Fruit fly (Drosophila melanogaster) whole organism, embryonic: ENCODE results near the gene CG13842.
A peak's percentile ranks its signal among the peaks of the same experiment; 100 is the strongest.

ENCODE experiments used
- Abd-B ChIP-seq: fragments of 200-800 bp; sonication (Bioruptor generic); optimal IDR thresholded peaks from 2 replicates; lab custom pipeline; 2018; ENCODE audit warnings: missing biosample characterization, mild to moderate bottlenecking, missing genetic modification characterization, moderate library complexity
- Ada2b ChIP-seq: fragments of 200-800 bp; sonication (Bioruptor generic); IDR thresholded peaks from 2 replicates; pipeline ENCODE4 v1.3.6; 2022; ENCODE audit warnings: missing biosample characterization, missing genetic modification characterization
- Adf1 ChIP-seq: fragments of 200-800 bp; sonication (Bioruptor generic); IDR thresholded peaks from 2 replicates; pipeline ENCODE4 v1.3.6; 2022; ENCODE audit warnings: missing biosample characterization, missing genetic modification characterization
- CG10565 ChIP-seq: fragments of 200-800 bp; sonication (Bioruptor generic); optimal IDR thresholded peaks from 3 replicates; lab custom pipeline; 2016; ENCODE audit warnings: missing biosample characterization, mild to moderate bottlenecking, missing genetic modification characterization
- CG14014 ChIP-seq: fragments of 200-800 bp; sonication (Bioruptor generic); IDR thresholded peaks from 2 replicates; pipeline ENCODE4 v1.3.6; 2022; ENCODE audit warnings: missing biosample characterization, missing genetic modification characterization
- CG14050 ChIP-seq: fragments of 200-800 bp; sonication (Bioruptor generic); IDR thresholded peaks from 3 replicates; pipeline ENCODE4 v1.3.6; 2022; ENCODE audit warnings: missing biosample characterization, missing genetic modification characterization
- CG1529 ChIP-seq: fragments of 200-800 bp; sonication (Bioruptor generic); optimal IDR thresholded peaks from 3 replicates; lab custom pipeline; 2018; ENCODE audit warnings: missing biosample characterization, missing genetic modification characterization
- CG15601 ChIP-seq: fragments of 200-800 bp; sonication (Bioruptor generic); optimal IDR thresholded peaks from 3 replicates; lab custom pipeline; 2019; ENCODE audit warnings: missing biosample characterization, mild to moderate bottlenecking, missing genetic modification characterization, moderate library complexity
- CG17359 ChIP-seq: fragments of 200-800 bp; sonication (Bioruptor generic); optimal IDR thresholded peaks from 3 replicates; lab custom pipeline; 2018; ENCODE audit warnings: missing biosample characterization, mild to moderate bottlenecking, missing genetic modification characterization, moderate library complexity
- CG17912 ChIP-seq: fragments of 200-800 bp; sonication (Bioruptor generic); optimal IDR thresholded peaks from 2 replicates; lab custom pipeline; 2018; ENCODE audit warnings: missing biosample characterization, mild to moderate bottlenecking, missing genetic modification characterization
- CG18764 ChIP-seq: fragments of 200-800 bp; sonication (Bioruptor generic); optimal IDR thresholded peaks from 3 replicates; lab custom pipeline; 2016; ENCODE audit warnings: missing biosample characterization, missing genetic modification characterization
- CG2120 ChIP-seq: fragments of 200-800 bp; sonication (Bioruptor generic); optimal IDR thresholded peaks from 3 replicates; lab custom pipeline; 2016; ENCODE audit warnings: missing biosample characterization, missing genetic modification characterization
- CG30403 ChIP-seq: fragments of 200-800 bp; sonication (Bioruptor generic); optimal IDR thresholded peaks from 3 replicates; lab custom pipeline; 2016; ENCODE audit warnings: missing biosample characterization, missing genetic modification characterization
- CG3065 ChIP-seq: fragments of 200-800 bp; sonication (Bioruptor generic); optimal IDR thresholded peaks from 2 replicates; lab custom pipeline; 2016; ENCODE audit warnings: missing biosample characterization, missing genetic modification characterization
- CG31224 ChIP-seq: fragments of 200-800 bp; sonication (Bioruptor generic); IDR thresholded peaks from 2 replicates; pipeline ENCODE4 v1.3.6; 2022; ENCODE audit warnings: missing biosample characterization, missing genetic modification characterization
- CG3163 ChIP-seq: fragments of 200-800 bp; sonication (Bioruptor generic); optimal IDR thresholded peaks from 3 replicates; lab custom pipeline; 2016; ENCODE audit warnings: missing biosample characterization, missing genetic modification characterization
- CG32532 ChIP-seq: fragments of 200-800 bp; sonication (Bioruptor generic); IDR thresholded peaks from 2 replicates; pipeline ENCODE4 v1.3.6; 2022; ENCODE audit warnings: missing biosample characterization, missing genetic modification characterization
- CG33213 ChIP-seq: fragments of 200-800 bp; sonication (Bioruptor generic); optimal IDR thresholded peaks from 3 replicates; lab custom pipeline; 2016; ENCODE audit warnings: missing biosample characterization, missing genetic modification characterization
- CG34376 ChIP-seq: fragments of 200-800 bp; sonication (Bioruptor generic); optimal IDR thresholded peaks from 2 replicates; lab custom pipeline; 2018; ENCODE audit warnings: missing biosample characterization, mild to moderate bottlenecking, missing genetic modification characterization
- CG4707 ChIP-seq: fragments of 200-800 bp; sonication (Bioruptor generic); optimal IDR thresholded peaks from 2 replicates; lab custom pipeline; 2018; ENCODE audit warnings: missing biosample characterization, mild to moderate bottlenecking, missing genetic modification characterization, moderate library complexity
- CG6175 ChIP-seq: fragments of 200-800 bp; sonication (Bioruptor generic); IDR thresholded peaks from 3 replicates; pipeline ENCODE4 v1.3.6; 2022; ENCODE audit warnings: missing biosample characterization, missing genetic modification characterization
- CG6791 ChIP-seq: fragments of 200-800 bp; sonication (Bioruptor generic); IDR thresholded peaks from 3 replicates; pipeline ENCODE4 v1.3.6; 2022; ENCODE audit warnings: missing biosample characterization, missing genetic modification characterization; ENCODE audit not compliant: partially characterized antibody
- Dip2 ChIP-seq: fragments of 200-800 bp; sonication (Bioruptor generic); IDR thresholded peaks from 2 replicates; pipeline ENCODE4 v1.3.6; 2022; ENCODE audit warnings: missing biosample characterization, missing genetic modification characterization
- Dll ChIP-seq: fragments of 200-800 bp; sonication (Bioruptor generic); IDR thresholded peaks from 4 replicates; pipeline ENCODE4 v1.3.6; 2022; ENCODE audit warnings: missing biosample characterization, missing genetic modification characterization; ENCODE audit not compliant: partially characterized antibody
- Myb ChIP-seq: fragments of 200-800 bp; sonication (Bioruptor generic); optimal IDR thresholded peaks from 2 replicates; lab custom pipeline; 2016; ENCODE audit warnings: missing biosample characterization, missing genetic modification characterization
- NK7.1 ChIP-seq: fragments of 200-800 bp; sonication (Bioruptor generic); optimal IDR thresholded peaks from 3 replicates; lab custom pipeline; 2016; ENCODE audit warnings: missing biosample characterization, missing genetic modification characterization
- Opbp ChIP-seq: fragments of 200-800 bp; sonication (Bioruptor generic); IDR thresholded peaks from 3 replicates; pipeline ENCODE4 v1.3.6; 2022; ENCODE audit warnings: missing biosample characterization, missing genetic modification characterization; ENCODE audit not compliant: partially characterized antibody
- Rfx ChIP-seq: fragments of 200-800 bp; sonication (Bioruptor generic); IDR thresholded peaks from 2 replicates; pipeline ENCODE4 v1.3.6; 2022; ENCODE audit warnings: missing biosample characterization, missing genetic modification characterization
- Trl ChIP-seq, 3 experiments: fragments of >200 bp in 2 of 3; fragments of 200-800 bp in 1 of 3; sonication (Bioruptor generic) in 1 of 3; optimal IDR thresholded peaks; 2 replicates in 1 of 3; 3 replicates in 2 of 3; lab custom pipeline; 2016 to 2017; ENCODE audit warnings: missing biosample characterization in 1 of 3, missing genetic modification characterization in 1 of 3
- bsh ChIP-seq, 2 experiments: fragments of 200-800 bp; sonication (Bioruptor generic); optimal IDR thresholded peaks; 2 replicates each; lab custom pipeline; 2017 to 2018; ENCODE audit warnings: mild to moderate bottlenecking in 2 of 2, missing biosample characterization in 2 of 2, missing genetic modification characterization in 2 of 2, moderate library complexity in 1 of 2
- cas ChIP-seq: fragments of 200-800 bp; sonication (Bioruptor generic); IDR thresholded peaks from 2 replicates; pipeline ENCODE4 v1.3.6; 2022; ENCODE audit warnings: missing biosample characterization, missing genetic modification characterization
- ci ChIP-seq: fragments of 200-800 bp; sonication (Bioruptor generic); IDR thresholded peaks from 3 replicates; pipeline ENCODE4 v1.3.6; 2022; ENCODE audit warnings: missing biosample characterization, missing genetic modification characterization
- dan ChIP-seq: fragments of 200-800 bp; sonication (Bioruptor generic); IDR thresholded peaks from 2 replicates; pipeline ENCODE4 v1.3.6; 2022; ENCODE audit warnings: missing biosample characterization, missing genetic modification characterization
- gem ChIP-seq: fragments of 200-800 bp; sonication (Bioruptor generic); optimal IDR thresholded peaks from 2 replicates; lab custom pipeline; 2019; ENCODE audit warnings: missing biosample characterization, mild to moderate bottlenecking, missing genetic modification characterization, moderate library complexity
- gfzf ChIP-seq: fragments of 200-800 bp; sonication (Bioruptor generic); optimal IDR thresholded peaks from 2 replicates; lab custom pipeline; 2016; ENCODE audit warnings: missing biosample characterization, mild to moderate bottlenecking, missing genetic modification characterization, moderate library complexity
- gro ChIP-seq: fragments of 200-800 bp; sonication (Bioruptor generic); optimal IDR thresholded peaks from 2 replicates; lab custom pipeline; 2016; ENCODE audit warnings: missing biosample characterization, missing genetic modification characterization
- nerfin-2 ChIP-seq: fragments of 200-800 bp; sonication (Bioruptor generic); IDR thresholded peaks from 2 replicates; pipeline ENCODE4 v1.3.6; 2022; ENCODE audit warnings: missing biosample characterization, missing genetic modification characterization; ENCODE audit not compliant: partially characterized antibody
- sisA ChIP-seq: fragments of 200-800 bp; sonication (Bioruptor generic); IDR thresholded peaks from 2 replicates; pipeline ENCODE4 v1.3.6; 2022; ENCODE audit warnings: missing biosample characterization, missing genetic modification characterization
- trem ChIP-seq: fragments of 200-800 bp; optimal IDR thresholded peaks from 3 replicates; lab custom pipeline; 2019; ENCODE audit warnings: missing biosample characterization, mild to moderate bottlenecking, missing genetic modification characterization, moderate library complexity
- trh ChIP-seq: fragments of 200-800 bp; sonication (Bioruptor generic); optimal IDR thresholded peaks from 2 replicates; lab custom pipeline; 2016; ENCODE audit warnings: missing biosample characterization, missing genetic modification characterization
- twi ChIP-seq: fragments of 200-800 bp; optimal IDR thresholded peaks from 2 replicates; lab custom pipeline; 2019; ENCODE audit warnings: missing biosample characterization, mild to moderate bottlenecking, missing genetic modification characterization, moderate library complexity
- unc-4 ChIP-seq: fragments of 200-800 bp; sonication (Bioruptor generic); IDR thresholded peaks from 2 replicates; pipeline ENCODE4 v1.3.6; 2022; ENCODE audit warnings: missing biosample characterization, missing genetic modification characterization; ENCODE audit not compliant: partially characterized antibody
- usp ChIP-seq: fragments of >200 bp; optimal IDR thresholded peaks from 2 replicates; lab custom pipeline; 2017; ENCODE audit warnings: missing biosample characterization, missing genetic modification characterization
- vvl ChIP-seq: fragments of 200-800 bp; sonication (Bioruptor generic); IDR thresholded peaks from 2 replicates; pipeline ENCODE4 v1.3.6; 2022; ENCODE audit warnings: missing biosample characterization, missing genetic modification characterization
- wdn ChIP-seq: fragments of 200-800 bp; sonication (Bioruptor generic); IDR thresholded peaks from 2 replicates; pipeline ENCODE4 v1.3.6; 2022; ENCODE audit warnings: missing biosample characterization, missing genetic modification characterization
- zen ChIP-seq: fragments of 200-800 bp; sonication (Bioruptor generic); optimal IDR thresholded peaks from 3 replicates; lab custom pipeline; 2018; ENCODE audit warnings: missing biosample characterization, mild to moderate bottlenecking, missing genetic modification characterization, moderate library complexity

Gene CG13842

DNA sequence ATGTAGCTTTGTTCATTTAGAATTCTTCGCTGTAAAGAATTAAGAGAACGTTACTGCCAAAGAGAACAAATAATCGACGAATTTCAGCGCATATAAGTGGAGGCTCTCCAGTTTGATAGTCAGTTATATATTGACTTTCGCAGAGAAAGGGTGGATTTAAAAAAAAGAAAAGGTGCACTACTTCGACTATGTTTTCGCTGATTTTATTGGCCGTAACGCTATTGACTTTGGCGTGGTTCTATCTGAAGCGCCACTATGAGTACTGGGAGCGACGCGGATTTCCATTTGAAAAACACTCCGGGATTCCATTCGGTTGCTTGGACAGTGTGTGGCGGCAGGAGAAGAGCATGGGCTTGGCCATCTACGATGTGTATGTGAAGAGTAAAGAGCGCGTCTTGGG, 8.9 kb downstream of the CG13842 start, which contains the start of gene Cyp6d4:
Cyp6d4 (plus strand) TSS at position 112 of the 400 bp plus-strand sequence.
- TF ChIP-seq CG3163 (peak; percentile 82), CG32532 (GFP tag; lab: Robert Waterston, UW) (0 out of 2 replicates have a peak, but pooled peaks have one; percentile 29), dan (no peak), Trl (optimal IDR thresholded peaks at IDR 0.05; lab: Kevin White, UChicago) (peak in 1 of 2 experiments; percentile 19), Trl (GFP tag; optimal IDR thresholded peaks at IDR 0.05; lab: Kevin White, UChicago) (no peak)

DNA sequence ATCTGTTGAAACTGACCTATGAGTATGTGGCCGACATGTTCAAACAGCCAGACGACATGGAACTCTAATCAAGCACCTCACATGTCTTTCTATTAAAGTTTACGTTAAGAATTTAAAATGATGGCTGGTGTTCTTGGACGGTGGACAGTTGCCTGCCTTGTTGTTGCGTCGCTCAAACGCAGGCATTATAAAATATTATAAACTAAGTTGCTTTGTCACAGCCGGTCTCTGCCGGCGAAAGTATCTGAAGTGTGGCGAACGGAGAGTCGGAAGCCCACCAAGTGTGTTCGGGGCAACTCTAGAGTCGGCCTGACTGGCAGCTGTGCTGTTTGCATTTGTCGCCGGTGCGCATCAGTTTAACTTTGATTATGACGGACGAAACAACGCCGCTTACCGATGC, 12.4 kb downstream of the CG13842 start, which contains the start of gene cd:
cd (plus strand) TSS at position 301 of the 400 bp plus-strand sequence.
- TF ChIP-seq CG10565 (GFP tag; lab: Kevin White, UChicago), result no peak
- no peak for TF ChIP-seq CG17912 (GFP tag; lab: Kevin White, UChicago)
- TF ChIP-seq CG33213 (GFP tag; lab: Kevin White, UChicago), result no peak
- no peak for TF ChIP-seq usp (GFP tag; lab: Kevin White, UChicago)
- TF ChIP-seq sisA (GFP tag; lab: Robert Waterston, UW), result no peak
- TF ChIP-seq ci, result no peak
- no peak for TF ChIP-seq Abd-B (GFP tag; lab: Kevin White, UChicago)

DNA sequence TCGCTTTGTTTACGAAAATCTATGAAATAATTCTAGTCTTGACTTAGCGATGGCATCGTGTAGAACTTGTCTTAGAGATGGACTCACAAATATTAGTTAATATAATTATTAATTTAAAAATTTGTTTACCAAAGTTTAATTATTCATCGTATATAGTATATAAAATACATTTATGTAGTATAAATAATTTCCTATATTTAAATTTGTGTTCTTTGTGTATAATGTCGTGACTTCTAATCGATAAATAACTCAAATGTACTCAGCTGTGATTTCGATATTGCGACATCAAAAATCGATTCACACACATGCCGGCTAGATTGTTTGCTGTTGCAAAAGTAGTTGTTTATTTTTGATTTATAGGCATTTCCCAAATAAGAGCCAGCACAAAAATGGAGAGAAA, 16.8 kb downstream of the CG13842 start, which contains the start of the genes wfs1 and Nup133:
wfs1 (minus strand) TSS at position 70 of the 400 bp plus-strand sequence.
Nup133 (plus strand) TSS at position 297 of the 400 bp plus-strand sequence.
- TF ChIP-seq Dip2 (GFP tag; lab: Robert Waterston, UW) (no peak), CG31224 (GFP tag; lab: Robert Waterston, UW) (peak; percentile 18; the same call in 1 of the 2 replicates), CG3065 (GFP tag; lab: Kevin White, UChicago) (peak; percentile 34), CG14014 (GFP tag; lab: Robert Waterston, UW) (peak; percentile 79), zen (tag; lab: Kevin White, UChicago) (peak; percentile 86), CG1529 (GFP tag; lab: Kevin White, UChicago) (peak; percentile 48), trem (tag; lab: Kevin White, UChicago) (peak; percentile 91), CG30403 (GFP tag; lab: Kevin White, UChicago) (peak; percentile 84), vvl (GFP tag; lab: Robert Waterston, UW) (peak; percentile 73), CG4707 (GFP tag; lab: Kevin White, UChicago) (peak; percentile 15), CG14050 (GFP tag; lab: Robert Waterston, UW) (peak; percentile 46; the same call in 1 of the 3 replicates), nerfin-2 (GFP tag; lab: Robert Waterston, UW) (peak; percentile 58), CG10565 (GFP tag; lab: Kevin White, UChicago) (no peak), Rfx (peak; percentile 65), CG18764 (GFP tag; lab: Kevin White, UChicago) (peak; percentile 64), Myb (GFP tag; lab: Kevin White, UChicago) (peak; percentile 18), Ada2b (peak; percentile 43; the same call in 1 of the 2 replicates), cas (GFP tag; lab: Robert Waterston, UW) (no peak), Dll (GFP tag; lab: Robert Waterston, UW) (peak; percentile 97), CG6175 (GFP tag; lab: Robert Waterston, UW) (no peak), Opbp (peak; percentile 67; the same call in 2 of the 3 replicates), unc-4 (GFP tag; lab: Robert Waterston, UW) (peak; percentile 95), Adf1 (GFP tag; lab: Robert Waterston, UW) (0 out of 2 replicates have a peak, but pooled peaks have one; percentile 31), CG15601 (tag; lab: Kevin White, UChicago) (peak; percentile 86), CG6791 (peak; percentile 79), gro (GFP tag; lab: Kevin White, UChicago) (no peak), trh (peak; percentile 42), gfzf (GFP tag; lab: Kevin White, UChicago) (no peak), CG2120 (GFP tag; lab: Kevin White, UChicago) (peak; percentile 53), CG17359 (tag; lab: Kevin White, UChicago) (peak; percentile 73), gem (peak; percentile 94), NK7.1 (GFP tag; lab: Kevin White, UChicago) (no peak), bsh (GFP tag; optimal IDR thresholded peaks at IDR 0.05; lab: Kevin White, UChicago) (peak in 1 of 2 experiments; percentile 82), twi (tag; lab: Kevin White, UChicago) (peak; percentile 80), CG34376 (peak; percentile 25), wdn (GFP tag; lab: Robert Waterston, UW) (peak; percentile 26; the same call in 1 of the 2 replicates)
